Fruit fly (Drosophila melanogaster) whole organism, embryonic: ENCODE data around the gene CG5160.

Experiments
- Bgb ChIP-seq: fragments of 200-800 bp; sonication (Bioruptor generic); IDR thresholded peaks from 2 replicates; pipeline ENCODE4 v1.3.6; 2022; ENCODE audit warnings: missing biosample characterization, missing genetic modification characterization; ENCODE audit not compliant: partially characterized antibody
- CG10274 ChIP-seq: fragments of 200-800 bp; sonication (Bioruptor generic); optimal IDR thresholded peaks from 3 replicates; lab custom pipeline; 2017; ENCODE audit warnings: missing biosample characterization, mild to moderate bottlenecking, missing genetic modification characterization
- CG12236 ChIP-seq: fragments of 200-800 bp; sonication (Bioruptor generic); optimal IDR thresholded peaks from 2 replicates; lab custom pipeline; 2016; ENCODE audit warnings: missing biosample characterization, missing genetic modification characterization
- CG15479 ChIP-seq: fragments of 200-800 bp; sonication (Bioruptor generic); optimal IDR thresholded peaks from 3 replicates; lab custom pipeline; 2019; ENCODE audit warnings: missing biosample characterization, mild to moderate bottlenecking, missing genetic modification characterization, moderate library complexity
- CG15514 ChIP-seq: fragments of 200-800 bp; sonication (Bioruptor generic); optimal IDR thresholded peaks from 3 replicates; lab custom pipeline; 2017; ENCODE audit warnings: missing biosample characterization, missing genetic modification characterization, mild to moderate bottlenecking, moderate library complexity, missing genetic modification reagents
- CG1603 ChIP-seq: fragments of 200-800 bp; sonication (Bioruptor generic); optimal IDR thresholded peaks from 2 replicates; lab custom pipeline; 2019; ENCODE audit warnings: missing biosample characterization, mild to moderate bottlenecking, missing genetic modification characterization, moderate library complexity
- CG16779 ChIP-seq: fragments of 200-800 bp; sonication (Bioruptor generic); IDR thresholded peaks from 2 replicates; pipeline ENCODE4 v1.3.6; 2022; ENCODE audit warnings: missing biosample characterization, missing genetic modification characterization
- CG17186 ChIP-seq: fragments of 200-800 bp; sonication (Bioruptor generic); optimal IDR thresholded peaks from 3 replicates; lab custom pipeline; 2017; ENCODE audit warnings: missing biosample characterization, missing genetic modification reagents, missing genetic modification characterization
- CG30403 ChIP-seq: fragments of 200-800 bp; sonication (Bioruptor generic); optimal IDR thresholded peaks from 3 replicates; lab custom pipeline; 2016; ENCODE audit warnings: missing biosample characterization, missing genetic modification characterization
- CG31441 ChIP-seq: fragments of 200-800 bp; sonication (Bioruptor generic); IDR thresholded peaks from 2 replicates; pipeline ENCODE4 v1.3.6; 2022; ENCODE audit warnings: missing biosample characterization, missing genetic modification characterization
- CG33213 ChIP-seq: fragments of 200-800 bp; sonication (Bioruptor generic); optimal IDR thresholded peaks from 3 replicates; lab custom pipeline; 2016; ENCODE audit warnings: missing biosample characterization, missing genetic modification characterization
- CG3407 ChIP-seq: fragments of 200-800 bp; sonication (Bioruptor generic); optimal IDR thresholded peaks from 2 replicates; lab custom pipeline; 2018; ENCODE audit warnings: missing biosample characterization, mild to moderate bottlenecking, missing genetic modification characterization
- CG3995 ChIP-seq: fragments of 200-800 bp; sonication (Bioruptor generic); optimal IDR thresholded peaks from 3 replicates; lab custom pipeline; 2016; ENCODE audit warnings: missing biosample characterization, missing genetic modification characterization
- CG4360 ChIP-seq: fragments of 200-800 bp; sonication (Bioruptor generic); IDR thresholded peaks from 2 replicates; pipeline ENCODE4 v1.3.6; 2022; ENCODE audit warnings: missing biosample characterization, missing genetic modification characterization
- CG5953 ChIP-seq: fragments of 200-800 bp; sonication (Bioruptor generic); IDR thresholded peaks from 2 replicates; pipeline ENCODE4 v1.3.6; 2022; ENCODE audit warnings: missing biosample characterization, missing genetic modification characterization
- CG7963 ChIP-seq: fragments of 200-800 bp; sonication (Bioruptor generic); IDR thresholded peaks from 3 replicates; pipeline ENCODE4 v1.3.6; 2022; ENCODE audit warnings: missing biosample characterization, missing genetic modification characterization; ENCODE audit not compliant: partially characterized antibody
- CG9876 ChIP-seq: fragments of 200-800 bp; sonication (Bioruptor generic); optimal IDR thresholded peaks from 2 replicates; lab custom pipeline; 2016; ENCODE audit warnings: missing biosample characterization, missing genetic modification characterization
- CkIIα-i1 ChIP-seq: fragments of 200-800 bp; sonication (Bioruptor generic); IDR thresholded peaks from 2 replicates; pipeline ENCODE4 v1.3.6; 2022; ENCODE audit warnings: missing biosample characterization, missing genetic modification characterization
- Dref ChIP-seq: fragments of 200-800 bp; sonication (Bioruptor generic); IDR thresholded peaks from 2 replicates; pipeline ENCODE4 v1.3.6; 2022; ENCODE audit warnings: missing biosample characterization, missing genetic modification characterization
- E2f2 ChIP-seq: fragments of 200-800 bp; sonication (Bioruptor generic); IDR thresholded peaks from 2 replicates; pipeline ENCODE4 v1.3.6; 2022; ENCODE audit warnings: missing biosample characterization, missing genetic modification characterization
- HLH3B ChIP-seq: fragments of 200-800 bp; sonication (Bioruptor generic); IDR thresholded peaks from 2 replicates; pipeline ENCODE4 v1.3.6; 2022; ENCODE audit warnings: missing biosample characterization, missing genetic modification characterization
- HLH54F ChIP-seq: fragments of 200-800 bp; sonication (Bioruptor generic); optimal IDR thresholded peaks from 3 replicates; lab custom pipeline; 2016; ENCODE audit warnings: missing biosample characterization, missing genetic modification characterization
- Jarid2 ChIP-seq: fragments of 200-800 bp; sonication (Bioruptor generic); optimal IDR thresholded peaks from 3 replicates; lab custom pipeline; 2017; ENCODE audit warnings: mild to moderate bottlenecking, missing biosample characterization, missing genetic modification reagents, missing genetic modification characterization
- Mad ChIP-seq: fragments of 200-800 bp; sonication (Bioruptor generic); optimal IDR thresholded peaks from 2 replicates; lab custom pipeline; 2016; ENCODE audit warnings: missing biosample characterization, missing genetic modification characterization
- NFAT ChIP-seq: fragments of 200-800 bp; sonication (Bioruptor generic); IDR thresholded peaks from 2 replicates; pipeline ENCODE4 v1.3.6; 2022; ENCODE audit warnings: missing biosample characterization, missing genetic modification characterization
- Neu2 ChIP-seq: fragments of 200-800 bp; sonication (Bioruptor generic); optimal IDR thresholded peaks from 3 replicates; lab custom pipeline; 2016; ENCODE audit warnings: missing biosample characterization, missing genetic modification characterization, borderline replicate concordance
- PHDP ChIP-seq: fragments of 200-800 bp; sonication (Bioruptor generic); optimal IDR thresholded peaks from 3 replicates; lab custom pipeline; 2018; ENCODE audit warnings: missing biosample characterization, mild to moderate bottlenecking, missing genetic modification characterization, moderate library complexity
- Ravus ChIP-seq: fragments of 200-800 bp; sonication (Bioruptor generic); IDR thresholded peaks from 2 replicates; pipeline ENCODE4 v1.3.6; 2022; ENCODE audit warnings: missing biosample characterization, missing genetic modification characterization
- Sin3A ChIP-seq: fragments of >200 bp; optimal IDR thresholded peaks from 2 replicates; lab custom pipeline; 2018
- YL-1 ChIP-seq: fragments of 200-800 bp; sonication (Bioruptor generic); optimal IDR thresholded peaks from 3 replicates; lab custom pipeline; 2017; ENCODE audit warnings: missing biosample characterization, mild to moderate bottlenecking, missing genetic modification characterization
- ac ChIP-seq: fragments of 200-800 bp; sonication (Bioruptor generic); optimal IDR thresholded peaks from 3 replicates; lab custom pipeline; 2017; ENCODE audit warnings: missing biosample characterization, mild to moderate bottlenecking, missing genetic modification characterization
- al ChIP-seq: fragments of 200-800 bp; sonication (Bioruptor generic); IDR thresholded peaks from 2 replicates; pipeline ENCODE4 v1.3.6; 2022; ENCODE audit warnings: missing biosample characterization, missing genetic modification characterization
- ap ChIP-seq: fragments of 200-800 bp; sonication (Bioruptor generic); IDR thresholded peaks from 2 replicates; pipeline ENCODE4 v1.3.6; 2022; ENCODE audit warnings: missing biosample characterization, missing genetic modification characterization
- bcd ChIP-seq: fragments of 200-800 bp; sonication (Bioruptor generic); optimal IDR thresholded peaks from 2 replicates; lab custom pipeline; 2017; ENCODE audit warnings: missing biosample characterization, mild to moderate bottlenecking, missing genetic modification characterization
- cg ChIP-seq: fragments of 200-800 bp; sonication (Bioruptor generic); optimal IDR thresholded peaks from 3 replicates; lab custom pipeline; 2019; ENCODE audit warnings: missing biosample characterization, mild to moderate bottlenecking, missing genetic modification characterization, moderate library complexity
- da ChIP-seq: fragments of 200-800 bp; sonication (Bioruptor generic); optimal IDR thresholded peaks from 2 replicates; lab custom pipeline; 2016; ENCODE audit warnings: missing biosample characterization, missing genetic modification characterization
- fd102C ChIP-seq: fragments of 200-800 bp; sonication (Bioruptor generic); optimal IDR thresholded peaks from 2 replicates; lab custom pipeline; 2018; ENCODE audit warnings: missing biosample characterization, mild to moderate bottlenecking, missing genetic modification characterization, moderate library complexity
- kni ChIP-seq: fragments of 200-800 bp; sonication (Bioruptor generic); optimal IDR thresholded peaks from 3 replicates; lab custom pipeline; 2017; ENCODE audit warnings: mild to moderate bottlenecking, missing biosample characterization, missing genetic modification reagents, missing genetic modification characterization
- lbe ChIP-seq: fragments of 200-800 bp; sonication (Bioruptor generic); optimal IDR thresholded peaks from 2 replicates; lab custom pipeline; 2016; ENCODE audit warnings: missing biosample characterization, mild to moderate bottlenecking, missing genetic modification characterization
- peb ChIP-seq: fragments of 200-800 bp; sonication (Bioruptor generic); IDR thresholded peaks from 2 replicates; pipeline ENCODE4 v1.3.6; 2022; ENCODE audit warnings: missing biosample characterization, missing genetic modification characterization
- phol ChIP-seq: fragments of 200-800 bp; sonication (Bioruptor generic); optimal IDR thresholded peaks from 3 replicates; lab custom pipeline; 2018; ENCODE audit warnings: missing biosample characterization, mild to moderate bottlenecking, missing genetic modification characterization, moderate library complexity
- pzg ChIP-seq: fragments of 200-800 bp; sonication (Bioruptor generic); optimal IDR thresholded peaks from 3 replicates; lab custom pipeline; 2018; ENCODE audit warnings: missing biosample characterization, mild to moderate bottlenecking, missing genetic modification characterization, moderate library complexity
- sd ChIP-seq: fragments of 200-800 bp; sonication (Bioruptor generic); optimal IDR thresholded peaks from 3 replicates; lab custom pipeline; 2018; ENCODE audit warnings: missing biosample characterization, mild to moderate bottlenecking, missing genetic modification characterization, moderate library complexity
- sob ChIP-seq: fragments of 200-800 bp; sonication (Bioruptor generic); IDR thresholded peaks from 2 replicates; pipeline ENCODE4 v1.3.6; 2022; ENCODE audit warnings: missing biosample characterization, missing genetic modification characterization
- ssp ChIP-seq: fragments of 200-800 bp; sonication (Bioruptor generic); IDR thresholded peaks from 2 replicates; pipeline ENCODE4 v1.3.6; 2022; ENCODE audit warnings: missing biosample characterization, missing genetic modification characterization
- tna ChIP-seq: fragments of 200-800 bp; sonication (Bioruptor generic); IDR thresholded peaks from 2 replicates; pipeline ENCODE4 v1.3.6; 2022; ENCODE audit warnings: missing biosample characterization, missing genetic modification characterization; ENCODE audit not compliant: partially characterized antibody
- tx ChIP-seq: fragments of 200-800 bp; sonication (Bioruptor generic); optimal IDR thresholded peaks from 2 replicates; lab custom pipeline; 2016; ENCODE audit warnings: missing biosample characterization, missing genetic modification characterization
- yki ChIP-seq: fragments of >200 bp; optimal IDR thresholded peaks from 3 replicates; lab custom pipeline; 2018
- zen2 ChIP-seq: fragments of 200-800 bp; sonication (Bioruptor generic); IDR thresholded peaks from 3 replicates; pipeline ENCODE4 v1.3.6; 2022; ENCODE audit warnings: missing biosample characterization, missing genetic modification characterization; ENCODE audit not compliant: partially characterized antibody
- zfh1 ChIP-seq: fragments of 200-800 bp; sonication (Bioruptor generic); IDR thresholded peaks from 3 replicates; pipeline ENCODE4 v1.3.6; 2022; ENCODE audit warnings: missing biosample characterization, missing genetic modification characterization

Gene CG5160

DNA sequence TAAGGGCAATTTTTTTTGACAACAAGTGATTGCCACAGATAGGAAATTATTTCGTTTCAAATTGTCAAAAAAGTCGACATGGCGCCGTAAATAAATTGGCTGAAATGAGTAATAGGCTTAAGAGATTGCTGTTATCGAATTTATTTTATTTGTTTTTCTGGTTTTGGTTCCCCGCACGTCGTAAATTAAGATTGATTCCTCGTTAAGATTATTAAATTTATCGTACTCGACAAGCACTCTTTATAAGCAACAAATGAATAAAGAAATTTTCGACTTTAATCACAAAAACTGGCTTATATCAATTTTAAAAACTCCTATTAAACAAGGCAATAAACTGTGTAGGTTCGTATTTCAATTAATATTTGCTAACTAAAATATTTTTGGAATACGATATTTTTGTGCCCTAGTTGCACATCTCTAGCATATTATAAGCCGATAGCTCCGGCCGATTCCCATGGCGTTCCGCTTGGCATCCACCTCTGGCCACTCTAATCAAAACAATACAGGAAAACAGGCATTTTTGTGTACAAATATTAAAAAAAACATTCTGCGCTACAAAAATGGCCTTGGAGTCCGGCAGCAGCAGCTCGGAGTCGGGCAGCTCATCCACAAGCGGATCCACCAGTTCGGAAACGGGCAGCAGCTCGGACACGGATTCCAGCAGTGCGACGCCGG is 13.5 kb upstream of the CG5160 start, which contains the start of gene chm (continued):
- TF ChIP-seq CG16779 (GFP tag; lab: Robert Waterston, UW): no peak
- TF ChIP-seq Mad (GFP tag; lab: Kevin White, UChicago): peak; percentile 6
- TF ChIP-seq ac (GFP tag; lab: Kevin White, UChicago): no peak
- TF ChIP-seq CG10274: no peak
- peak; percentile 86 for TF ChIP-seq Bgb (GFP tag; lab: Robert Waterston, UW)
- no peak for TF ChIP-seq Neu2 (GFP tag; lab: Kevin White, UChicago)
- peak; percentile 54; the same call in 1 of the 2 replicates for TF ChIP-seq sob (GFP tag; lab: Robert Waterston, UW)
- no peak for TF ChIP-seq Ravus (GFP tag; lab: Robert Waterston, UW)
- peak; percentile 54 for TF ChIP-seq E2f2
- no peak for TF ChIP-seq CG5953 (GFP tag; lab: Robert Waterston, UW)
- peak; percentile 27 for TF ChIP-seq YL-1 (GFP tag; lab: Kevin White, UChicago)
- TF ChIP-seq CG12236: no peak
- TF ChIP-seq CG17186: peak; percentile 14
- TF ChIP-seq peb (GFP tag; lab: Robert Waterston, UW): no peak
- peak; percentile 66 for TF ChIP-seq sd (tag; lab: Kevin White, UChicago)
- peak; percentile 36; the same call in 1 of the 3 replicates for TF ChIP-seq zfh1 (GFP tag; lab: Robert Waterston, UW)
- no peak for TF ChIP-seq bcd (GFP tag; lab: Kevin White, UChicago)
- TF ChIP-seq CG9876 (GFP tag; lab: Kevin White, UChicago): no peak
- peak; percentile 67; the same call in 1 of the 2 replicates for TF ChIP-seq NFAT
- peak; percentile 60 for TF ChIP-seq phol (tag; lab: Kevin White, UChicago)
- no peak for TF ChIP-seq CG15479 (GFP tag; lab: Kevin White, UChicago)
- TF ChIP-seq CG4360 (GFP tag; lab: Robert Waterston, UW): 0 out of 2 replicates have a peak, but pooled peaks have one; percentile 5
- peak; percentile 49 for TF ChIP-seq Sin3A (lab: Kevin White, UChicago)
- peak; percentile 40 for TF ChIP-seq CG3995 (GFP tag; lab: Kevin White, UChicago)
- peak; percentile 46 for TF ChIP-seq CG15514 (GFP tag; lab: Kevin White, UChicago)
- TF ChIP-seq da (GFP tag; lab: Kevin White, UChicago): no peak
- peak; percentile 67 for TF ChIP-seq CG1603
- TF ChIP-seq lbe (GFP tag; lab: Kevin White, UChicago): peak; percentile 26
- TF ChIP-seq tna (GFP tag; lab: Robert Waterston, UW): peak; percentile 64
- TF ChIP-seq pzg (GFP tag; lab: Kevin White, UChicago): peak; percentile 80
- no peak for TF ChIP-seq kni (GFP tag; lab: Kevin White, UChicago)
- no peak for TF ChIP-seq CG3407 (GFP tag; lab: Kevin White, UChicago)
- TF ChIP-seq fd102C (GFP tag; lab: Kevin White, UChicago): no peak
- TF ChIP-seq CG30403 (GFP tag; lab: Kevin White, UChicago): peak; percentile 57
- peak; percentile 40 for TF ChIP-seq CG33213
- 0 out of 2 replicates have a peak, but pooled peaks have one; percentile 27 for TF ChIP-seq CG31441 (GFP tag; lab: Robert Waterston, UW)
- no peak for TF ChIP-seq CkIIα-i1 (GFP tag; lab: Robert Waterston, UW)
- no peak for TF ChIP-seq ssp (GFP tag; lab: Robert Waterston, UW)
- TF ChIP-seq al: 0 out of 2 replicates have a peak, but pooled peaks have one; percentile 42
- TF ChIP-seq PHDP: no peak
- TF ChIP-seq CG7963 (GFP tag; lab: Robert Waterston, UW): peak; percentile 83
- TF ChIP-seq cg (GFP tag; lab: Kevin White, UChicago): no peak
- peak; percentile 54 for TF ChIP-seq HLH54F (GFP tag; lab: Kevin White, UChicago)
- TF ChIP-seq HLH3B (GFP tag; lab: Robert Waterston, UW): 0 out of 2 replicates have a peak, but pooled peaks have one; percentile 4
- TF ChIP-seq tx (GFP tag; lab: Kevin White, UChicago): peak; percentile 17
- TF ChIP-seq zen2 (GFP tag; lab: Robert Waterston, UW): peak; percentile 85
- TF ChIP-seq ap (GFP tag; lab: Robert Waterston, UW): 0 out of 2 replicates have a peak, but pooled peaks have one; percentile 9
- TF ChIP-seq Jarid2 (GFP tag; lab: Kevin White, UChicago): no peak
- TF ChIP-seq Dref (GFP tag; lab: Robert Waterston, UW): peak; percentile 56
- TF ChIP-seq yki (lab: Kevin White, UChicago): no peak
